Fruit fly (Drosophila melanogaster) whole organism, prepupa: ENCODE results near the gene SmD2.

Experiments used
- Blimp-1 ChIP-seq: fragments of 200-800 bp; sonication (Bioruptor generic); optimal IDR thresholded peaks from 3 replicates; lab custom pipeline; 2017; ENCODE audit warnings: missing biosample characterization, missing genetic modification characterization, mild to moderate bottlenecking, moderate library complexity, missing genetic modification reagents
- CG10631 ChIP-seq: fragments of 200-800 bp; sonication (Bioruptor generic); optimal IDR thresholded peaks from 2 replicates; lab custom pipeline; 2016; ENCODE audit warnings: missing biosample characterization, missing genetic modification characterization
- CG10669 ChIP-seq: fragments of 200-800 bp; sonication (Bioruptor generic); optimal IDR thresholded peaks from 3 replicates; lab custom pipeline; 2018; ENCODE audit warnings: missing biosample characterization, mild to moderate bottlenecking, missing genetic modification characterization, moderate library complexity
- CG11294 ChIP-seq: fragments of 200-800 bp; sonication (Bioruptor generic); IDR thresholded peaks from 2 replicates; pipeline ENCODE4 v1.3.6; 2022; ENCODE audit warnings: missing biosample characterization, missing genetic modification characterization
- CG11762 ChIP-seq: fragments of 200-800 bp; sonication (Bioruptor generic); optimal IDR thresholded peaks from 3 replicates; lab custom pipeline; 2016; ENCODE audit warnings: missing biosample characterization, missing genetic modification characterization; ENCODE audit not compliant: insufficient read depth
- CG11902 ChIP-seq: fragments of 200-800 bp; sonication (Bioruptor generic); optimal IDR thresholded peaks from 3 replicates; lab custom pipeline; 2016; ENCODE audit warnings: missing biosample characterization, missing genetic modification characterization
- CG31627 ChIP-seq: fragments of 200-800 bp; sonication (Bioruptor generic); optimal IDR thresholded peaks from 3 replicates; lab custom pipeline; 2016; ENCODE audit warnings: missing biosample characterization, missing genetic modification characterization
- CG32006 ChIP-seq: fragments of 200-800 bp; sonication (Bioruptor generic); optimal IDR thresholded peaks from 3 replicates; lab custom pipeline; 2017; ENCODE audit warnings: missing biosample characterization, mild to moderate bottlenecking, missing genetic modification characterization
- CG34406 ChIP-seq: fragments of 200-800 bp; sonication (Bioruptor generic); optimal IDR thresholded peaks from 3 replicates; lab custom pipeline; 2016; ENCODE audit warnings: missing biosample characterization, missing genetic modification characterization
- CG6276 ChIP-seq: fragments of 200-800 bp; sonication (Bioruptor generic); optimal IDR thresholded peaks from 2 replicates; lab custom pipeline; 2017; ENCODE audit warnings: missing biosample characterization, mild to moderate bottlenecking, missing genetic modification characterization
- CG6808 ChIP-seq: fragments of 200-800 bp; sonication (Bioruptor generic); optimal IDR thresholded peaks from 3 replicates; lab custom pipeline; 2017; ENCODE audit warnings: missing biosample characterization, missing genetic modification characterization, mild to moderate bottlenecking, moderate library complexity, missing genetic modification reagents
- CG6854 ChIP-seq: fragments of 200-800 bp; sonication (Bioruptor generic); optimal IDR thresholded peaks from 2 replicates; lab custom pipeline; 2017; ENCODE audit warnings: missing biosample characterization, mild to moderate bottlenecking, missing genetic modification characterization
- CG7368 ChIP-seq: fragments of 200-800 bp; sonication (Bioruptor generic); optimal IDR thresholded peaks from 3 replicates; lab custom pipeline; 2016; ENCODE audit warnings: missing biosample characterization, missing genetic modification characterization
- CG8119 ChIP-seq: fragments of 200-800 bp; sonication (Bioruptor generic); IDR thresholded peaks from 3 replicates; pipeline ENCODE4 v1.3.6; 2022; ENCODE audit warnings: missing biosample characterization, missing genetic modification characterization
- CG8319 ChIP-seq: fragments of 200-800 bp; sonication (Bioruptor generic); optimal IDR thresholded peaks from 3 replicates; lab custom pipeline; 2016; ENCODE audit warnings: missing biosample characterization, missing genetic modification characterization
- CG8632 ChIP-seq: fragments of 200-800 bp; sonication (Bioruptor generic); optimal IDR thresholded peaks from 3 replicates; lab custom pipeline; 2016; ENCODE audit warnings: missing biosample characterization, missing genetic modification characterization
- Eip78C ChIP-seq: fragments of 200-800 bp; sonication (Bioruptor generic); peaks from one replicate; lab custom pipeline; 2016; ENCODE audit warnings: missing biosample characterization, missing genetic modification characterization
- Eip93F ChIP-seq: fragments of 200-800 bp; sonication (Bioruptor generic); optimal IDR thresholded peaks from 2 replicates; lab custom pipeline; 2016; ENCODE audit warnings: missing biosample characterization, mild to moderate bottlenecking, missing genetic modification characterization
- Ets21C ChIP-seq: fragments of 200-800 bp; sonication (Bioruptor generic); optimal IDR thresholded peaks from 3 replicates; lab custom pipeline; 2016; ENCODE audit warnings: missing biosample characterization, missing genetic modification characterization
- Gug ChIP-seq: fragments of 200-800 bp; sonication (Bioruptor generic); IDR thresholded peaks from 2 replicates; pipeline ENCODE4 v1.3.6; 2022; ENCODE audit warnings: missing biosample characterization, missing genetic modification characterization
- Hr4 ChIP-seq: fragments of 200-800 bp; sonication (Bioruptor generic); optimal IDR thresholded peaks from 3 replicates; lab custom pipeline; 2016; ENCODE audit warnings: missing biosample characterization, missing genetic modification characterization
- Lpt ChIP-seq: fragments of 200-800 bp; sonication (Bioruptor generic); optimal IDR thresholded peaks from 3 replicates; lab custom pipeline; 2016; ENCODE audit warnings: missing biosample characterization, missing genetic modification characterization
- Met ChIP-seq: fragments of 200-800 bp; sonication (Bioruptor generic); optimal IDR thresholded peaks from 3 replicates; lab custom pipeline; 2016; ENCODE audit warnings: missing biosample characterization, missing genetic modification characterization
- Smox ChIP-seq: fragments of 200-800 bp; sonication (Bioruptor generic); optimal IDR thresholded peaks from 3 replicates; lab custom pipeline; 2016; ENCODE audit warnings: missing biosample characterization, missing genetic modification characterization
- Sox102F ChIP-seq: fragments of 200-800 bp; sonication (Bioruptor generic); optimal IDR thresholded peaks from 2 replicates; lab custom pipeline; 2016; ENCODE audit warnings: missing biosample characterization, mild to moderate bottlenecking, missing genetic modification characterization
- Sox14 ChIP-seq: fragments of 200-800 bp; sonication (Bioruptor generic); optimal IDR thresholded peaks from 3 replicates; lab custom pipeline; 2016; ENCODE audit warnings: missing biosample characterization, missing genetic modification characterization
- acj6 ChIP-seq: fragments of 200-800 bp; sonication (Bioruptor generic); optimal IDR thresholded peaks from 3 replicates; lab custom pipeline; 2016; ENCODE audit warnings: missing biosample characterization, missing genetic modification characterization
- cyc ChIP-seq: fragments of 200-800 bp; sonication (Bioruptor generic); optimal IDR thresholded peaks from 3 replicates; lab custom pipeline; 2016; ENCODE audit warnings: missing biosample characterization, missing genetic modification characterization
- dac ChIP-seq: fragments of 200-800 bp; sonication (Bioruptor generic); optimal IDR thresholded peaks from 2 replicates; lab custom pipeline; 2017; ENCODE audit warnings: missing biosample characterization, mild to moderate bottlenecking, missing genetic modification characterization
- dsx ChIP-seq: fragments of 200-800 bp; optimal IDR thresholded peaks from 3 replicates; lab custom pipeline; 2019; ENCODE audit warnings: missing biosample characterization, mild to moderate bottlenecking, missing genetic modification characterization, moderate library complexity; ENCODE audit not compliant: poor library complexity, severe bottlenecking
- esn ChIP-seq: fragments of 200-800 bp; sonication (Bioruptor generic); optimal IDR thresholded peaks from 2 replicates; lab custom pipeline; 2016; ENCODE audit warnings: missing biosample characterization, mild to moderate bottlenecking, missing genetic modification characterization, moderate library complexity
- fd59A ChIP-seq: fragments of 200-800 bp; sonication (Bioruptor generic); optimal IDR thresholded peaks from 2 replicates; lab custom pipeline; 2017; ENCODE audit warnings: missing biosample characterization, mild to moderate bottlenecking, missing genetic modification characterization, missing genetic modification reagents
- fd85E ChIP-seq: fragments of 200-800 bp; sonication (Bioruptor generic); optimal IDR thresholded peaks from 3 replicates; lab custom pipeline; 2016; ENCODE audit warnings: missing biosample characterization, missing genetic modification characterization
- fkh ChIP-seq: fragments of 200-800 bp; sonication (Bioruptor generic); optimal IDR thresholded peaks from 3 replicates; lab custom pipeline; 2017; ENCODE audit warnings: missing biosample characterization, mild to moderate bottlenecking, missing genetic modification characterization, moderate library complexity
- lz ChIP-seq: fragments of 200-800 bp; sonication (Bioruptor generic); optimal IDR thresholded peaks from 3 replicates; lab custom pipeline; 2016; ENCODE audit warnings: missing biosample characterization, missing genetic modification characterization
- net ChIP-seq: fragments of 200-800 bp; sonication (Bioruptor generic); optimal IDR thresholded peaks from 3 replicates; lab custom pipeline; 2016; ENCODE audit warnings: missing biosample characterization, missing genetic modification characterization
- pdm3 ChIP-seq: fragments of 200-800 bp; sonication (Bioruptor generic); optimal IDR thresholded peaks from 3 replicates; lab custom pipeline; 2016; ENCODE audit warnings: missing biosample characterization, missing genetic modification characterization
- salr ChIP-seq, 2 experiments: fragments of 200-800 bp; sonication (Bioruptor generic); optimal IDR thresholded peaks; 3 replicates each; lab custom pipeline; 2016 to 2018; ENCODE audit warnings: missing biosample characterization in 2 of 2, missing genetic modification characterization in 2 of 2, mild to moderate bottlenecking in 1 of 2
- spab ChIP-seq: fragments of 200-800 bp; sonication (Bioruptor generic); optimal IDR thresholded peaks from 2 replicates; lab custom pipeline; 2017; ENCODE audit warnings: missing biosample characterization, mild to moderate bottlenecking, missing genetic modification characterization, missing genetic modification reagents
- svp ChIP-seq: fragments of 200-800 bp; sonication (Bioruptor generic); peaks from one replicate; lab custom pipeline; 2016; ENCODE audit warnings: missing biosample characterization, missing genetic modification characterization
- topi ChIP-seq: fragments of 200-800 bp; sonication (Bioruptor generic); optimal IDR thresholded peaks from 3 replicates; lab custom pipeline; 2016; ENCODE audit warnings: missing biosample characterization, missing genetic modification characterization
- vri ChIP-seq: fragments of 200-800 bp; sonication (Bioruptor generic); optimal IDR thresholded peaks from 3 replicates; lab custom pipeline; 2016; ENCODE audit warnings: missing biosample characterization, mild to moderate bottlenecking, missing genetic modification characterization

The SmD2 gene

DNA sequence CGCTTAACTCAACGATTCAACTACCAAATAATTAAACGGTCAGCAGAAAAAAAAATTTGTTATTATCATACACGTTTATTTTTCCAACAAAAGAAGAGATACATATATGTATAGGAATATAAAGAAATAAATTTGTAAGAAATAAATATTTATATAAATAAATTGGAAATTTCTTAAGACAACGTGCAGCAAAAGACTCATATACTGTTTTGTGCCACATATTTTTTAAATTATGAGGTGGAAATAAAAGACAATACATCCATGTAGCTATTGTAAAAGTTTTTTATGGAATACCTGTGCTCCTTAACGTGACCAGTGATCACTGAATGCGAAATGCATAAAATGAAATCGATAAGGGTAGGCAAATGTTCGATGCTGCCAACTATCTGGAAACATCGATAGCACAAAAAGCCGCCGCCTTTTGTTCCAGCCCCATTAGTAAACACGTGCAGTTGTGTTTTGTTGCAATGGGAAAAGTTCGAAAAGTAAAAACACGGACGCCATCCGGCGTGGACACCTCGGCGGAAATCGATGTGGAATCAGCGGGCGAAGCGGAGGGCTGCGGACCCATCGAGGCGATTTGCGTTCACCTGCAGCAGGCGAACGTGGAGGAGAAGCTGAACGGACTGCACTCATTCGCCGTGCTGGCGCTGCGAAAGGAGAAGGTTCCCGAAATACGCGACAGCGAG is 23.0 kb upstream of the SmD2 start, which contains the start of gene CG10286 (continued):
- TF ChIP-seq CG34406 (GFP tag; lab: Kevin White, UChicago) (no peak), CG6854 (no peak), CG31627 (GFP tag; lab: Kevin White, UChicago) (no peak), CG6276 (no peak), svp (no peak), CG6808 (GFP tag; lab: Kevin White, UChicago) (peak; percentile 78)
- TF ChIP-seq, all 60 proteins: peak for 7

dm6 chr3R:6368100-6368499 is 22.4 kb upstream of the SmD2 start, which contains the start of gene CG42724:
Gene CG42724 (minus strand): TSS chr3R:6368288.
- TF ChIP-seq fd85E (GFP tag; lab: Kevin White, UChicago) (no peak), esn (GFP tag; lab: Kevin White, UChicago) (peak; percentile 32), CG11294 (peak; percentile 14; the same call in 1 of the 2 replicates), cyc (peak; percentile 32), CG11762 (peak; percentile 24), lz (peak; percentile 46), CG10669 (GFP tag; lab: Kevin White, UChicago) (no peak)
- TF ChIP-seq, all 60 proteins: peak for 5

dm6 chr3R:6354408-6354807 is 8.7 kb upstream of the SmD2 start:
- TF ChIP-seq fd85E (GFP tag; lab: Kevin White, UChicago): no peak
- TF ChIP-seq svp: peak; percentile 90
- TF ChIP-seq, all 60 proteins: peak for 1

- TF ChIP-seq Smox (GFP tag; lab: Kevin White, UChicago) (peak; percentile 80), CG32006 (GFP tag; lab: Kevin White, UChicago) (peak; percentile 92), CG8319 (GFP tag; lab: Kevin White, UChicago) (peak; percentile 64), Sox102F (peak; percentile 77), CG10669 (GFP tag; lab: Kevin White, UChicago) (no peak), pdm3 (GFP tag; lab: Kevin White, UChicago) (peak; percentile 86), vri (peak; percentile 62), Eip78C (GFP tag; lab: Kevin White, UChicago) (peak; percentile 97), CG8119 (GFP tag; lab: Robert Waterston, UW) (peak; percentile 73; the same call in 2 of the 3 replicates), fd59A (GFP tag; lab: Kevin White, UChicago) (peak; percentile 72), CG11762 (peak; percentile 71), fkh (no peak), CG11902 (GFP tag; lab: Kevin White, UChicago) (peak; percentile 36), Lpt (GFP tag; lab: Kevin White, UChicago) (peak; percentile 71), dac (GFP tag; lab: Kevin White, UChicago) (peak; percentile 57), net (GFP tag; lab: Kevin White, UChicago) (peak; percentile 84), acj6 (GFP tag; lab: Kevin White, UChicago) (peak; percentile 83), topi (GFP tag; lab: Kevin White, UChicago) (peak; percentile 88), Eip93F (GFP tag; lab: Kevin White, UChicago) (no peak), lz (peak; percentile 80), Hr4 (GFP tag; lab: Kevin White, UChicago) (peak; percentile 91), spab (peak; percentile 70), CG34406 (GFP tag; lab: Kevin White, UChicago) (no peak), CG10631 (peak; percentile 78), CG6276 (no peak), Sox14 (GFP tag; lab: Kevin White, UChicago) (peak; percentile 87), Gug (no peak; the same call in 1 of the 2 replicates), dsx (GFP tag; lab: Kevin White, UChicago) (no peak), salr (GFP tag; optimal IDR thresholded peaks at IDR 0.05; lab: Kevin White, UChicago) (peak in 1 of 2 experiments; percentile 89), CG8632 (GFP tag; lab: Kevin White, UChicago) (peak; percentile 81), Ets21C (GFP tag; lab: Kevin White, UChicago) (peak; percentile 73), Met (peak; percentile 88), CG7368 (GFP tag; lab: Kevin White, UChicago) (no peak), CG11294 (0 out of 2 replicates have a peak, but pooled peaks have one; percentile 29), Blimp-1 (GFP tag; lab: Kevin White, UChicago) (no peak)
Measured at dm6 chr3R:6353624-6354352, 8.1 kb upstream of the SmD2 start.
